Fruit fly (Drosophila melanogaster): ENCODE data around the gene mahe.

DNA sequence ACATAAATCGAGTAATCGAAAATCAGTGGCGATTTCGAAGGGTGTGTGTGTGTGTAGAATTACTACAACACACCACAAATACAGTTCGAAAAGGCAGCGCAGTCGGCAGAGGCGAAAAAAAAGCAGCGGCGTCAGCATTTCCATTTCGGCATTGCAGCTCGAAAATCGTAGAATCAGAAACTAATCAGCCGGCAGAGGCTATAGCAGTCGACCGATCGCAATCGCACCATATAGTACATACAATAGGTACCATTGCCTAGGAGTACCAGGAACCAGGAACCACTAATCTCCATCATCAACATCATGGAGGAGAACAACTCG lies 22.2 kb downstream of the mahe start:
- TF ChIP-seq fd96Ca (GFP tag; IDR thresholded peaks at IDR 0.05) (no peak), CG34367 (tag; optimal IDR thresholded peaks at IDR 0.05) (no peak), CG15710 (tag; optimal IDR thresholded peaks at IDR 0.05) (no peak), CG17806 (tag; optimal IDR thresholded peaks at IDR 0.05) (no peak)
